Worm (Caenorhabditis elegans) whole organism, L4 larva: Measurements from ENCODE around the gene srh-2.

Source experiments
- ama-1 ChIP-seq: fragments of 150-350 bp; optimal IDR thresholded peaks from 2 replicates; lab custom pipeline; 2014; ENCODE audit warnings: inconsistent platforms, mixed read lengths
- ces-1 ChIP-seq: fragments of 150-350 bp; sonication (generic microtip); optimal IDR thresholded peaks from 4 replicates; lab custom pipeline; 2014; ENCODE audit warnings: missing biosample characterization, missing genetic modification reagents, missing genetic modification characterization
- dpl-1 ChIP-seq: fragments of 150-350 bp; optimal IDR thresholded peaks from 2 replicates; lab custom pipeline; 2014; ENCODE audit warnings: missing biosample characterization, missing genetic modification reagents, missing genetic modification characterization
- dve-1 ChIP-seq: sonication (generic microtip); optimal IDR thresholded peaks from 2 replicates; lab custom pipeline; 2017; ENCODE audit warnings: antibody characterized with exemption, mild to moderate bottlenecking, missing genetic modification characterization, missing compliant biosample characterization; ENCODE audit not compliant: insufficient read depth
- lin-15B ChIP-seq: fragments of 150-350 bp; sonication (generic microtip); optimal IDR thresholded peaks from 3 replicates; lab custom pipeline; 2014; ENCODE audit warnings: missing biosample characterization, missing genetic modification characterization
- mdl-1 ChIP-seq, 2 experiments: fragments of 150-350 bp in 1 of 2; sonication (generic microtip) in 1 of 2; optimal IDR thresholded peaks; 2 replicates each; lab custom pipeline; 2014 to 2017; ENCODE audit warnings: missing biosample characterization in 2 of 2, missing genetic modification characterization in 2 of 2
- nhr-11 ChIP-seq: fragments of 150-350 bp; optimal IDR thresholded peaks from 2 replicates; lab custom pipeline; 2014; ENCODE audit warnings: missing biosample characterization, missing genetic modification characterization
- nhr-111 ChIP-seq: fragments of 200-800 bp; sonication (Bioruptor generic); optimal IDR thresholded peaks from 2 replicates; lab custom pipeline; 2018; ENCODE audit warnings: mild to moderate bottlenecking, missing genetic modification characterization, missing compliant biosample characterization
- nhr-25 ChIP-seq: sonication (generic microtip); optimal IDR thresholded peaks from 2 replicates; lab custom pipeline; 2017; ENCODE audit warnings: missing genetic modification characterization, mild to moderate bottlenecking, missing compliant biosample characterization, antibody characterized with exemption, moderate library complexity, borderline replicate concordance; ENCODE audit not compliant: insufficient read depth
- pqm-1 ChIP-seq: sonication (generic microtip); optimal IDR thresholded peaks from 2 replicates; lab custom pipeline; 2017; ENCODE audit warnings: missing biosample characterization, missing genetic modification characterization
- snpc-4 ChIP-seq: fragments of 150-350 bp; optimal IDR thresholded peaks from 2 replicates; lab custom pipeline; 2014; ENCODE audit warnings: missing biosample characterization, missing genetic modification characterization
- zag-1 ChIP-seq: fragments of 150-350 bp; optimal IDR thresholded peaks from 2 replicates; lab custom pipeline; 2014; ENCODE audit warnings: missing biosample characterization, missing genetic modification characterization
- zip-2 ChIP-seq: fragments of 150-350 bp; optimal IDR thresholded peaks from 2 replicates; lab custom pipeline; 2014; ENCODE audit warnings: missing biosample characterization, missing genetic modification characterization
- ztf-11 ChIP-seq: fragments of 150-350 bp; optimal IDR thresholded peaks from 2 replicates; lab custom pipeline; 2014; ENCODE audit warnings: missing biosample characterization, missing genetic modification characterization

DNA sequence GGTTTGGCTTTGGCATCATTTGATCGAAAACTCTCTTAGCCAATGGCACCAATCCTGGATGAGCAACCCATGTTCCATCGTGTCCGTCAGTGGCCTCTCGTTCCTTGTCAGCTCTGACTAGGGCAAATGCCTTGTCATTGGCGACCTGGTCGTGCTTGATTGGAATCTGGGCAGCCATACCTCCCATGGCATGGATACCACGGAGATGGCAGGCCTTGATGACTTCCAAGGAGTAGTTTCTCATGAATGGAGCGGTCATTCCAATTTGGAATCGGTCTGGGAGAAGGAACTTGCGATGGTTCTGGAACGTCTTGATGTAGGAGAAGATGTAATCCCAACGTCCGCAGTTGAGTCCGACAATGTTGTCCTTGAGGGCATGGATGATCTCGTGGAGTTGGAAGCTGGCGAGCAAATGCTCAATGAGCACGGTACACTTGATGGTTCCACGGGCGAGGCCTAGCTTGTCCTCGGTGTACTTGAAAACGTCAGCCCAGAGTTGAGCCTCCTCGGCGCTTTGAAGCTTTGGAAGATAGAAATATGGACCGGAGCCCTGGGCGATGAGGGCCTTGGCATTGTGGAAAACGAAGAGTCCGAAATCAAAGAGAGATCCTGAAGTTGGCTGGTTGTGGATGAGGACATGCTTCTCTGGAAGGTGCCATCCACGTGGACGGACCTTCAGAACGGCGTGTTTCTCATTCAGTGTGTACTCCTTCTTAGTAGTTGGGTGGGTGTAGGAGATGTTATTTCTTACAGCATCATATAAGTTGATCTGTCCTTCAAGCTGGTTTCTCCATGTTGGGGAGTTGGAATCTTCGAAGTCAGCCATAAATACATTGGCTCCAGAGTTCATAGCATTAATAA is 2.9 kb upstream of the srh-2 start:
- TF ChIP-seq dpl-1 (GFP tag; lab: Kevin White, UChicago), result no peak
- TF ChIP-seq ztf-11 (tag; lab: Kevin White, UChicago), result no peak
- no peak for TF ChIP-seq nhr-11
- peak; percentile 96 for TF ChIP-seq ama-1 (lab: Kevin White, UChicago)
- TF ChIP-seq lin-15B (tag; lab: Kevin White, UChicago), result no peak
- TF ChIP-seq nhr-111 (GFP tag; lab: Kevin White, UChicago), result no peak
- no peak for TF ChIP-seq snpc-4 (tag; lab: Kevin White, UChicago)
- no peak for TF ChIP-seq pqm-1 (tag; lab: Kevin White, UChicago)
- TF ChIP-seq ces-1, result no peak
- no peak for TF ChIP-seq zip-2
- TF ChIP-seq mdl-1 (tag; optimal IDR thresholded peaks at IDR 0.05; lab: Kevin White, UChicago), result peak in 1 of 2 experiments; percentile 4
- no peak for TF ChIP-seq nhr-25
- TF ChIP-seq zag-1, result no peak
- peak; percentile 12 for TF ChIP-seq dve-1 (tag; lab: Kevin White, UChicago)
